Worm (Caenorhabditis elegans): Measurements from ENCODE around the gene C28D4.8.

DNA sequence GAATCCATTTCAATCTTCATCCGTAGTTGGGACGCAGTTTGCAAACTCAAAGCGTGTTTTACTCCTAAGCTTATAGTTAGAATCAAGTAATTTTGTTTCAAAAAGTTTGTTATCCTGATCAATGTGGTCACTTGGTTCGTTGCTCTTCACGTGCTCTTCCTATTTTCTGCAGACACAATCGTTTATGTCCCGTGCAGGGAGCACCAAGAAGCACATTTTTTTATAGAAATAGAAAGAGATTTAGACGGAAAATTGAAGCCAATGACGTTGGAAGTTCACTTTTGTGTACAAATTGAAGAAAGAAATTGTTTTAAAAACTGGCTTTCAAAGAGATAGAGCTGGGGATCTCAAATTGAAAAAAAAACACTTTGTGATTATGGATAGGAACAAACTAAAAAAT is 13.5 kb upstream of the C28D4.8 start:
- TF ChIP-seq him-1 (tag; optimal IDR thresholded peaks at IDR 0.05) (no peak), dao-5 (tag; optimal IDR thresholded peaks at IDR 0.05) (no peak)
